Worm (Caenorhabditis elegans) whole organism, L4 larva: Measurements from ENCODE around the gene C17H12.11.
A peak's percentile ranks its signal among the peaks of the same experiment; 100 is the strongest.

Source experiments
- D1046.2 ChIP-seq: fragments of 200-800 bp; sonication (Bioruptor generic); IDR thresholded peaks from 2 replicates; pipeline ENCODE4 v1.3.6; 2022; ENCODE audit warnings: missing genetic modification characterization, missing compliant biosample characterization
- F10B5.3 ChIP-seq: sonication (generic microtip); optimal IDR thresholded peaks from 2 replicates; lab custom pipeline; 2016; ENCODE audit warnings: mild to moderate bottlenecking, missing genetic modification characterization, missing compliant biosample characterization
- F26F4.8 ChIP-seq: fragments of 200-800 bp; sonication (Bioruptor generic); conservative IDR thresholded peaks from 2 replicates; pipeline ENCODE4 v1.3.6; 2022; ENCODE audit warnings: missing genetic modification characterization, missing compliant biosample characterization
- F37D6.2 ChIP-seq: sonication (generic microtip); optimal IDR thresholded peaks from 2 replicates; lab custom pipeline; 2016; ENCODE audit warnings: mild to moderate bottlenecking, missing genetic modification characterization, missing compliant biosample characterization
- F49E8.2 ChIP-seq: sonication (generic microtip); optimal IDR thresholded peaks from 2 replicates; lab custom pipeline; 2016; ENCODE audit warnings: missing compliant biosample characterization, mild to moderate bottlenecking, missing genetic modification characterization, borderline replicate concordance
- R02D3.7 ChIP-seq: fragments of 150-350 bp; sonication (generic microtip); optimal IDR thresholded peaks from 3 replicates; lab custom pipeline; 2014; ENCODE audit warnings: missing biosample characterization, missing genetic modification characterization
- T20F7.1 ChIP-seq: fragments of 200-800 bp; sonication (Bioruptor generic); optimal IDR thresholded peaks from 2 replicates; lab custom pipeline; 2018; ENCODE audit warnings: mild to moderate bottlenecking, missing genetic modification characterization, missing compliant biosample characterization
- Y48G9A.11 ChIP-seq: fragments of 200-800 bp; sonication (Bioruptor generic); IDR thresholded peaks from 2 replicates; pipeline ENCODE4 v1.3.6; 2022; ENCODE audit warnings: missing genetic modification reagents, missing genetic modification characterization, missing compliant biosample characterization
- Y5F2A.4 ChIP-seq: fragments of 200-800 bp; sonication (Bioruptor generic); optimal IDR thresholded peaks from 2 replicates; lab custom pipeline; 2018; ENCODE audit warnings: mild to moderate bottlenecking, missing genetic modification characterization, missing compliant biosample characterization
- ZK546.5 ChIP-seq, 2 experiments: sonication (generic microtip); optimal IDR thresholded peaks; 2 replicates each; lab custom pipeline; 2017; ENCODE audit warnings: missing biosample characterization in 2 of 2, missing genetic modification characterization in 2 of 2
- aha-1 ChIP-seq: fragments of 150-350 bp; peaks from one replicate; lab custom pipeline; 2014; ENCODE audit warnings: missing biosample characterization, missing genetic modification characterization
- ama-1 ChIP-seq: fragments of 150-350 bp; optimal IDR thresholded peaks from 2 replicates; lab custom pipeline; 2014; ENCODE audit warnings: inconsistent platforms, mixed read lengths
- arid-1 ChIP-seq: fragments of 200-800 bp; sonication (Bioruptor generic); conservative IDR thresholded peaks from 2 replicates; pipeline ENCODE4 v1.3.6; 2022; ENCODE audit warnings: missing genetic modification reagents, missing genetic modification characterization, missing compliant biosample characterization
- ceh-28 ChIP-seq: fragments of 150-350 bp; optimal IDR thresholded peaks from 2 replicates; lab custom pipeline; 2014; ENCODE audit warnings: missing biosample characterization, missing genetic modification reagents, missing genetic modification characterization
- ceh-82 ChIP-seq: sonication (generic microtip); optimal IDR thresholded peaks from 2 replicates; lab custom pipeline; 2017; ENCODE audit warnings: missing biosample characterization, missing genetic modification characterization
- cey-2 ChIP-seq: sonication (generic microtip); optimal IDR thresholded peaks from 3 replicates; lab custom pipeline; 2017; ENCODE audit warnings: missing genetic modification characterization, mild to moderate bottlenecking, missing compliant biosample characterization, antibody characterized with exemption, borderline replicate concordance; ENCODE audit not compliant: insufficient read depth
- ctbp-1 ChIP-seq: fragments of 200-800 bp; sonication (Bioruptor generic); IDR thresholded peaks from 2 replicates; pipeline ENCODE4 v1.3.6; 2022; ENCODE audit warnings: missing genetic modification reagents, missing genetic modification characterization, missing compliant biosample characterization
- daf-16 ChIP-seq, 3 experiments: sonication (generic microtip); optimal IDR thresholded peaks; 2 replicates each; lab custom pipeline; 2016 to 2017; ENCODE audit warnings: missing genetic modification characterization in 3 of 3, missing genetic modification reagents in 3 of 3, mild to moderate bottlenecking in 2 of 3, missing compliant biosample characterization in 2 of 3, missing biosample characterization in 1 of 3, moderate library complexity in 1 of 3
- dmd-6 ChIP-seq: fragments of 200-800 bp; sonication (Bioruptor generic); IDR thresholded peaks from 2 replicates; pipeline ENCODE4 v1.3.6; 2022; ENCODE audit warnings: missing genetic modification reagents, missing genetic modification characterization, missing compliant biosample characterization
- dmd-8 ChIP-seq: fragments of 200-800 bp; sonication (Bioruptor generic); IDR thresholded peaks from 2 replicates; pipeline ENCODE4 v1.3.6; 2022; ENCODE audit warnings: missing genetic modification characterization, missing compliant biosample characterization
- dpl-1 ChIP-seq: fragments of 150-350 bp; optimal IDR thresholded peaks from 2 replicates; lab custom pipeline; 2014; ENCODE audit warnings: missing biosample characterization, missing genetic modification reagents, missing genetic modification characterization
- fkh-10 ChIP-seq: fragments of 150-350 bp; optimal IDR thresholded peaks from 2 replicates; lab custom pipeline; 2014; ENCODE audit warnings: missing biosample characterization, missing genetic modification reagents, missing genetic modification characterization
- fos-1 ChIP-seq: fragments of 150-350 bp; optimal IDR thresholded peaks from 2 replicates; lab custom pipeline; 2014; ENCODE audit warnings: missing biosample characterization, missing genetic modification characterization
- gei-8 ChIP-seq: fragments of 200-800 bp; sonication (Bioruptor generic); optimal IDR thresholded peaks from 2 replicates; lab custom pipeline; 2018; ENCODE audit warnings: mild to moderate bottlenecking, missing genetic modification characterization, missing compliant biosample characterization
- hlh-30 ChIP-seq: sonication (generic microtip); optimal IDR thresholded peaks from 2 replicates; lab custom pipeline; 2017; ENCODE audit warnings: antibody characterized with exemption, mild to moderate bottlenecking, missing genetic modification characterization, missing compliant biosample characterization; ENCODE audit not compliant: insufficient read depth
- hmg-1.1 ChIP-seq: fragments of 200-800 bp; sonication (Bioruptor generic); IDR thresholded peaks from 2 replicates; pipeline ENCODE4 v1.3.6; 2022; ENCODE audit warnings: missing genetic modification reagents, missing genetic modification characterization, missing compliant biosample characterization
- lin-1 ChIP-seq: fragments of 200-800 bp; sonication (Bioruptor generic); IDR thresholded peaks from 2 replicates; pipeline ENCODE4 v1.3.6; 2022; ENCODE audit warnings: missing genetic modification reagents, missing genetic modification characterization, missing compliant biosample characterization
- lin-29 ChIP-seq: fragments of 200-800 bp; sonication (Bioruptor generic); IDR thresholded peaks from 2 replicates; pipeline ENCODE4 v1.3.6; 2022; ENCODE audit warnings: missing genetic modification reagents, missing genetic modification characterization, missing compliant biosample characterization
- lir-3 ChIP-seq: sonication (generic microtip); optimal IDR thresholded peaks from 2 replicates; lab custom pipeline; 2016; ENCODE audit warnings: mild to moderate bottlenecking, missing genetic modification characterization, missing compliant biosample characterization
- mdt-29 ChIP-seq: fragments of 200-800 bp; sonication (Bioruptor generic); IDR thresholded peaks from 2 replicates; pipeline ENCODE4 v1.3.6; 2022; ENCODE audit warnings: missing genetic modification reagents, missing genetic modification characterization, missing compliant biosample characterization
- mep-1 ChIP-seq: fragments of 150-350 bp; sonication (generic microtip); optimal IDR thresholded peaks from 3 replicates; lab custom pipeline; 2014; ENCODE audit warnings: missing biosample characterization, missing genetic modification characterization
- nhr-10 ChIP-seq: fragments of 150-350 bp; optimal IDR thresholded peaks from 2 replicates; lab custom pipeline; 2014; ENCODE audit warnings: missing biosample characterization, missing genetic modification characterization
- nhr-11 ChIP-seq: fragments of 150-350 bp; optimal IDR thresholded peaks from 2 replicates; lab custom pipeline; 2014; ENCODE audit warnings: missing biosample characterization, missing genetic modification characterization
- nhr-237 ChIP-seq: sonication (generic microtip); optimal IDR thresholded peaks from 2 replicates; lab custom pipeline; 2017; ENCODE audit warnings: missing biosample characterization, missing genetic modification characterization
- nhr-41 ChIP-seq: fragments of 200-800 bp; sonication (Bioruptor generic); IDR thresholded peaks from 2 replicates; pipeline ENCODE4 v1.3.6; 2022; ENCODE audit warnings: missing genetic modification reagents, missing genetic modification characterization, missing compliant biosample characterization
- nhr-42 ChIP-seq: fragments of 200-800 bp; sonication (Bioruptor generic); IDR thresholded peaks from 2 replicates; pipeline ENCODE4 v1.3.6; 2022; ENCODE audit warnings: missing genetic modification characterization, missing compliant biosample characterization
- nhr-6 ChIP-seq: fragments of 150-350 bp; optimal IDR thresholded peaks from 2 replicates; lab custom pipeline; 2014; ENCODE audit warnings: missing biosample characterization, missing genetic modification characterization
- nhr-76 ChIP-seq: fragments of 150-350 bp; optimal IDR thresholded peaks from 2 replicates; lab custom pipeline; 2014; ENCODE audit warnings: missing biosample characterization, missing genetic modification characterization
- pha-4 ChIP-seq, 2 experiments: fragments of 150-350 bp in 1 of 2; fragments of 200-800 bp in 1 of 2; sonication (Bioruptor generic) in 1 of 2; IDR thresholded peaks in 1 of 2; optimal IDR thresholded peaks in 1 of 2; 2 replicates each; pipeline versions ENCODE4 v1.3.6 to Lab custom; 2014 to 2022; ENCODE audit warnings: missing genetic modification characterization in 2 of 2, missing genetic modification reagents in 2 of 2, missing biosample characterization in 1 of 2, missing compliant biosample characterization in 1 of 2
- pqm-1 ChIP-seq: sonication (generic microtip); optimal IDR thresholded peaks from 2 replicates; lab custom pipeline; 2017; ENCODE audit warnings: missing biosample characterization, missing genetic modification characterization
- sdz-12 ChIP-seq: fragments of 200-800 bp; sonication (Bioruptor generic); optimal IDR thresholded peaks from 2 replicates; lab custom pipeline; 2018; ENCODE audit warnings: mild to moderate bottlenecking, missing genetic modification characterization, missing compliant biosample characterization
- set-16 ChIP-seq: fragments of 200-800 bp; sonication (Bioruptor generic); IDR thresholded peaks from 2 replicates; pipeline ENCODE4 v1.3.6; 2022; ENCODE audit warnings: missing genetic modification reagents, missing genetic modification characterization, missing compliant biosample characterization
- tag-97 ChIP-seq: fragments of 200-800 bp; sonication (Bioruptor generic); IDR thresholded peaks from 2 replicates; pipeline ENCODE4 v1.3.6; 2022; ENCODE audit warnings: missing genetic modification characterization, missing compliant biosample characterization
- unc-130 ChIP-seq: sonication (generic microtip); optimal IDR thresholded peaks from 2 replicates; lab custom pipeline; 2016; ENCODE audit warnings: missing genetic modification reagents, missing genetic modification characterization, missing compliant biosample characterization
- vab-7 ChIP-seq: fragments of 200-800 bp; sonication (Bioruptor generic); IDR thresholded peaks from 2 replicates; pipeline ENCODE4 v1.3.6; 2022; ENCODE audit warnings: missing genetic modification reagents, missing genetic modification characterization, missing compliant biosample characterization
- zag-1 ChIP-seq: fragments of 150-350 bp; optimal IDR thresholded peaks from 2 replicates; lab custom pipeline; 2014; ENCODE audit warnings: missing biosample characterization, missing genetic modification characterization
- zfp-3 ChIP-seq: fragments of 200-800 bp; sonication (Bioruptor generic); conservative IDR thresholded peaks from 2 replicates; pipeline ENCODE4 v1.3.6; 2022; ENCODE audit warnings: missing genetic modification reagents, missing genetic modification characterization, missing compliant biosample characterization
- zip-11 ChIP-seq: fragments of 200-800 bp; sonication (Bioruptor generic); IDR thresholded peaks from 2 replicates; pipeline ENCODE4 v1.3.6; 2022; ENCODE audit warnings: missing genetic modification characterization, missing compliant biosample characterization
- ztf-7 ChIP-seq: fragments of 150-350 bp; optimal IDR thresholded peaks from 2 replicates; lab custom pipeline; 2014; ENCODE audit warnings: missing biosample characterization, missing genetic modification characterization

The C17H12.11 gene

ce11 chrIV:6785151-6785550 lies 17.0 kb upstream of the C17H12.11 start, which contains the start of gene dyci-1 (continued):
- TF ChIP-seq F10B5.3 (tag; lab: Kevin White, UChicago) (no peak), nhr-76 (tag; lab: Kevin White, UChicago) (no peak), aha-1 (tag; lab: Kevin White, UChicago) (peak; percentile 16), pqm-1 (tag; lab: Kevin White, UChicago) (no peak), hlh-30 (no peak), Y48G9A.11 (GFP tag; lab: Robert Waterston, UW) (no peak), D1046.2 (GFP tag; lab: Robert Waterston, UW) (no peak), ama-1 (no peak), daf-16 (GFP tag; optimal IDR thresholded peaks at IDR 0.05; lab: Kevin White, UChicago) (no peak), daf-16 (tag; optimal IDR thresholded peaks at IDR 0.05; lab: Kevin White, UChicago) (no peak), fkh-10 (no peak), nhr-6 (peak; percentile 51), sdz-12 (no peak), F37D6.2 (no peak)

- TF ChIP-seq mdt-29 (no peak), nhr-42 (GFP tag; lab: Robert Waterston, UW) (no peak), zfp-3 (no peak), lir-3 (no peak), arid-1 (GFP tag; lab: Robert Waterston, UW) (peak; percentile 49; the same call in 1 of the 2 replicates), lin-1 (GFP tag; lab: Robert Waterston, UW) (peak; percentile 78; the same call in 1 of the 2 replicates), ctbp-1 (GFP tag; lab: Robert Waterston, UW) (peak; percentile 47; the same call in 1 of the 2 replicates), sdz-12 (no peak), daf-16 (GFP tag; optimal IDR thresholded peaks at IDR 0.05; lab: Kevin White, UChicago) (peak in 1 of 2 experiments; percentile 16), daf-16 (tag; optimal IDR thresholded peaks at IDR 0.05; lab: Kevin White, UChicago) (peak; percentile 66), dmd-8 (GFP tag; lab: Robert Waterston, UW) (no peak), lin-29 (GFP tag; lab: Robert Waterston, UW) (no peak), fos-1 (tag; lab: Kevin White, UChicago) (no peak), Y5F2A.4 (no peak), nhr-76 (tag; lab: Kevin White, UChicago) (no peak), gei-8 (no peak), R02D3.7 (no peak), ama-1 (peak; percentile 34), unc-130 (GFP tag; lab: Kevin White, UChicago) (no peak), nhr-11 (no peak), hlh-30 (peak; percentile 73), zag-1 (tag; lab: Kevin White, UChicago) (no peak), F26F4.8 (GFP tag; lab: Robert Waterston, UW) (no peak), nhr-41 (GFP tag; lab: Robert Waterston, UW) (no peak), mep-1 (tag; lab: Kevin White, UChicago) (peak; percentile 85), ZK546.5 (tag; optimal IDR thresholded peaks at IDR 0.05; lab: Kevin White, UChicago) (no peak), ceh-82 (tag; lab: Kevin White, UChicago) (no peak), F49E8.2 (tag; lab: Kevin White, UChicago) (no peak), ztf-7 (tag; lab: Kevin White, UChicago) (peak; percentile 12), ceh-28 (no peak), tag-97 (GFP tag; lab: Robert Waterston, UW) (no peak), set-16 (GFP tag; lab: Robert Waterston, UW) (peak; percentile 48), cey-2 (tag; lab: Kevin White, UChicago) (no peak), hmg-1.1 (GFP tag; lab: Robert Waterston, UW) (peak; percentile 84), T20F7.1 (peak; percentile 40), dmd-6 (GFP tag; lab: Robert Waterston, UW) (peak; percentile 68), dpl-1 (peak; percentile 49), vab-7 (GFP tag; lab: Robert Waterston, UW) (no peak), nhr-237 (no peak), zip-11 (GFP tag; lab: Robert Waterston, UW) (no peak), nhr-10 (tag; lab: Kevin White, UChicago) (no peak), pha-4 (GFP tag; IDR thresholded peaks at IDR 0.05; lab: Robert Waterston, UW) (peak; percentile 64), pha-4 (tag; optimal IDR thresholded peaks at IDR 0.05; lab: Kevin White, UChicago) (peak; percentile 62)
Observed at ce11 chrIV:6785873-6786272, 16.3 kb upstream of the C17H12.11 start.
